Worm (Caenorhabditis elegans): ENCODE results near the gene sec-15.

The sec-15 gene

ce11 chrX:8835887-8836348 lies 403 bp upstream of the sec-15 start, which contains the start of gene C28G1.2:
Gene C28G1.2, plus strand, starts transcription at chrX:8836016.
- TF ChIP-seq elt-2 (tag; optimal IDR thresholded peaks at IDR 0.05) = peak; percentile 40
- peak; percentile 94 for TF ChIP-seq tbx-2 (tag; optimal IDR thresholded peaks at IDR 0.05)
- TF ChIP-seq nhr-237 (tag; optimal IDR thresholded peaks at IDR 0.05) = no peak
- peak; percentile 87 for TF ChIP-seq lin-39 (tag; optimal IDR thresholded peaks at IDR 0.05)
- peak; percentile 22 for TF ChIP-seq ceh-16 (tag; optimal IDR thresholded peaks at IDR 0.05)
- TF ChIP-seq nhr-76 (tag; optimal IDR thresholded peaks at IDR 0.05) = peak; percentile 73
- TF ChIP-seq ceh-9 (tag; optimal IDR thresholded peaks at IDR 0.05) = no peak
- TF ChIP-seq nhr-25 (tag; optimal IDR thresholded peaks at IDR 0.05) = peak; percentile 82
- peak; percentile 76 for TF ChIP-seq lin-15B (tag; optimal IDR thresholded peaks at IDR 0.05)
- peak; percentile 93 for TF ChIP-seq ceh-28 (tag; optimal IDR thresholded peaks at IDR 0.05)
- peak; percentile 53 for TF ChIP-seq zag-1 (tag; optimal IDR thresholded peaks at IDR 0.05)
- TF ChIP-seq elt-3 (tag; optimal IDR thresholded peaks at IDR 0.05) = peak in 1 of 3 experiments; percentile 69
- TF ChIP-seq elt-1 (tag; optimal IDR thresholded peaks at IDR 0.05) = peak; percentile 33
- TF ChIP-seq fkh-10 (GFP tag; optimal IDR thresholded peaks at IDR 0.05) = no peak
- TF ChIP-seq mdl-1 (tag; optimal IDR thresholded peaks at IDR 0.05) = peak; percentile 67
- TF ChIP-seq hmg-11 (tag; optimal IDR thresholded peaks at IDR 0.05) = peak; percentile 100
- peak; percentile 94 for TF ChIP-seq lsy-12 (tag; optimal IDR thresholded peaks at IDR 0.05)
- peak; percentile 74 for TF ChIP-seq nhr-77 (tag; optimal IDR thresholded peaks at IDR 0.05)
- TF ChIP-seq ztf-11 (tag; optimal IDR thresholded peaks at IDR 0.05) = no peak
- peak; percentile 77 for TF ChIP-seq egl-5 (tag; optimal IDR thresholded peaks at IDR 0.05)
- TF ChIP-seq nhr-23 (tag; optimal IDR thresholded peaks at IDR 0.05) = peak; percentile 94
- no peak for TF ChIP-seq ZK546.5 (tag; optimal IDR thresholded peaks at IDR 0.05)
- TF ChIP-seq snpc-4 (tag; optimal IDR thresholded peaks at IDR 0.05) = peak; percentile 68
- peak; percentile 93 for TF ChIP-seq jun-1 (tag; optimal IDR thresholded peaks at IDR 0.05)
- TF ChIP-seq sea-2 (GFP tag; optimal IDR thresholded peaks at IDR 0.05) = peak; percentile 87
- TF ChIP-seq nhr-11 (tag; optimal IDR thresholded peaks at IDR 0.05) = peak; percentile 68
- TF ChIP-seq ceh-82 (tag; optimal IDR thresholded peaks at IDR 0.05) = peak; percentile 83
- no peak for TF ChIP-seq daf-12 (tag; optimal IDR thresholded peaks at IDR 0.05)
- TF ChIP-seq R02D3.7 (tag; optimal IDR thresholded peaks at IDR 0.05) = peak; percentile 78
- no peak for TF ChIP-seq aly-2 (tag; optimal IDR thresholded peaks at IDR 0.05)
- TF ChIP-seq skn-1 (tag; optimal IDR thresholded peaks at IDR 0.05) = peak; percentile 85
- no peak for TF ChIP-seq fkh-2 (tag; optimal IDR thresholded peaks at IDR 0.05)
- TF ChIP-seq unc-62 (GFP tag; optimal IDR thresholded peaks at IDR 0.05) = peak; percentile 82
- peak; percentile 89 for TF ChIP-seq pha-4 (tag; optimal IDR thresholded peaks at IDR 0.05)
- no peak for TF ChIP-seq fos-1 (tag; optimal IDR thresholded peaks at IDR 0.05)
- TF ChIP-seq ztf-4 (tag; optimal IDR thresholded peaks at IDR 0.05) = peak; percentile 5
- TF ChIP-seq nfya-1 (tag; optimal IDR thresholded peaks at IDR 0.05; ENCODE audit: insufficient read depth) = peak; percentile 80
- peak; percentile 95 for TF ChIP-seq nhr-43 (tag; optimal IDR thresholded peaks at IDR 0.05; ENCODE audit: poor library complexity, severe bottlenecking)
- TF ChIP-seq pqm-1 (tag; optimal IDR thresholded peaks at IDR 0.05) = peak; percentile 53
- TF ChIP-seq nhr-67 (tag; optimal IDR thresholded peaks at IDR 0.05) = no peak
- no peak for TF ChIP-seq nhr-28 (tag; optimal IDR thresholded peaks at IDR 0.05)
- TF ChIP-seq ama-1 (optimal IDR thresholded peaks at IDR 0.05) = no peak
- TF ChIP-seq unc-39 (tag; optimal IDR thresholded peaks at IDR 0.05) = no peak
- TF ChIP-seq egl-27 (tag; optimal IDR thresholded peaks at IDR 0.05) = peak; percentile 88
- no peak for TF ChIP-seq eor-1 (tag; optimal IDR thresholded peaks at IDR 0.05)
- TF ChIP-seq mml-1 (tag; optimal IDR thresholded peaks at IDR 0.05) = no peak
- no peak for TF ChIP-seq nhr-12 (tag; optimal IDR thresholded peaks at IDR 0.05)
